Worm (Caenorhabditis elegans) whole organism, L4 larva: ENCODE results near the gene T16G1.9.

ENCODE experiments used
- ceh-32 ChIP-seq: sonication (generic microtip); optimal IDR thresholded peaks from 2 replicates; lab custom pipeline; 2016; ENCODE audit warnings: mild to moderate bottlenecking, missing genetic modification characterization, missing compliant biosample characterization; ENCODE audit not compliant: poor library complexity
- nhr-48 ChIP-seq: sonication (generic microtip); optimal IDR thresholded peaks from 2 replicates; lab custom pipeline; 2016; ENCODE audit warnings: mild to moderate bottlenecking, missing genetic modification characterization, missing compliant biosample characterization
- snpc-4 ChIP-seq: fragments of 150-350 bp; optimal IDR thresholded peaks from 2 replicates; lab custom pipeline; 2014; ENCODE audit warnings: missing biosample characterization, missing genetic modification characterization

- TF ChIP-seq snpc-4 (tag; lab: Kevin White, UChicago) (no peak), ceh-32 (tag; lab: Kevin White, UChicago) (no peak), nhr-48 (tag; lab: Kevin White, UChicago) (no peak)
Measured at ce11 chrV:12921680-12922079, 29.0 kb downstream of the T16G1.9 start.
